Fruit fly (Drosophila melanogaster) whole organism, embryonic: ENCODE measurements around the gene CG6693.
A peak's percentile ranks its signal among the peaks of the same experiment; 100 is the strongest.

Experiments
- Ada2b ChIP-seq: fragments of 200-800 bp; sonication (Bioruptor generic); IDR thresholded peaks from 2 replicates; pipeline ENCODE4 v1.3.6; 2022; ENCODE audit warnings: missing biosample characterization, missing genetic modification characterization
- Atf6 ChIP-seq: fragments of 200-800 bp; sonication (Bioruptor generic); IDR thresholded peaks from 2 replicates; pipeline ENCODE4 v1.3.6; 2022; ENCODE audit warnings: missing biosample characterization, missing genetic modification characterization
- BtbVII ChIP-seq: fragments of 200-800 bp; sonication (Bioruptor generic); optimal IDR thresholded peaks from 3 replicates; lab custom pipeline; 2017; ENCODE audit warnings: missing biosample characterization, mild to moderate bottlenecking, missing genetic modification characterization
- Bteb2 ChIP-seq: fragments of 200-800 bp; sonication (Bioruptor generic); optimal IDR thresholded peaks from 2 replicates; lab custom pipeline; 2016; ENCODE audit warnings: missing biosample characterization, missing genetic modification characterization
- CG10267 ChIP-seq: fragments of 200-800 bp; sonication (Bioruptor generic); optimal IDR thresholded peaks from 2 replicates; lab custom pipeline; 2018; ENCODE audit warnings: missing biosample characterization, mild to moderate bottlenecking, missing genetic modification characterization, moderate library complexity
- CG10654 ChIP-seq: fragments of 200-800 bp; sonication (Bioruptor generic); optimal IDR thresholded peaks from 2 replicates; lab custom pipeline; 2016; ENCODE audit warnings: missing biosample characterization, missing genetic modification characterization
- CG10979 ChIP-seq: fragments of 200-800 bp; sonication (Bioruptor generic); optimal IDR thresholded peaks from 2 replicates; lab custom pipeline; 2018; ENCODE audit warnings: missing biosample characterization, mild to moderate bottlenecking, missing genetic modification characterization, moderate library complexity
- CG11560 ChIP-seq: fragments of 200-800 bp; sonication (Bioruptor generic); IDR thresholded peaks from 3 replicates; pipeline ENCODE4 v1.3.6; 2022; ENCODE audit warnings: missing biosample characterization, missing genetic modification characterization
- CG11696 ChIP-seq: fragments of 200-800 bp; sonication (Bioruptor generic); IDR thresholded peaks from 2 replicates; pipeline ENCODE4 v1.3.6; 2022; ENCODE audit warnings: missing biosample characterization, missing genetic modification characterization
- CG12155 ChIP-seq: fragments of 200-800 bp; sonication (Bioruptor generic); optimal IDR thresholded peaks from 3 replicates; lab custom pipeline; 2016; ENCODE audit warnings: missing biosample characterization, missing genetic modification characterization
- CG12299 ChIP-seq: fragments of 200-800 bp; sonication (Bioruptor generic); optimal IDR thresholded peaks from 2 replicates; lab custom pipeline; 2018; ENCODE audit warnings: missing biosample characterization, mild to moderate bottlenecking, missing genetic modification characterization
- CG12744 ChIP-seq: fragments of 200-800 bp; sonication (Bioruptor generic); optimal IDR thresholded peaks from 2 replicates; lab custom pipeline; 2016; ENCODE audit warnings: missing biosample characterization, missing genetic modification characterization
- CG30431 ChIP-seq: fragments of 200-800 bp; sonication (Bioruptor generic); optimal IDR thresholded peaks from 2 replicates; lab custom pipeline; 2017; ENCODE audit warnings: missing biosample characterization, missing genetic modification characterization
- CG31388 ChIP-seq: fragments of 200-800 bp; sonication (Bioruptor generic); optimal IDR thresholded peaks from 2 replicates; lab custom pipeline; 2016; ENCODE audit warnings: missing biosample characterization, missing genetic modification characterization
- CG31441 ChIP-seq: fragments of 200-800 bp; sonication (Bioruptor generic); IDR thresholded peaks from 2 replicates; pipeline ENCODE4 v1.3.6; 2022; ENCODE audit warnings: missing biosample characterization, missing genetic modification characterization
- CG3407 ChIP-seq: fragments of 200-800 bp; sonication (Bioruptor generic); optimal IDR thresholded peaks from 2 replicates; lab custom pipeline; 2018; ENCODE audit warnings: missing biosample characterization, mild to moderate bottlenecking, missing genetic modification characterization
- CG34422 ChIP-seq: fragments of 200-800 bp; sonication (Bioruptor generic); IDR thresholded peaks from 3 replicates; pipeline ENCODE4 v1.3.6; 2022; ENCODE audit warnings: missing biosample characterization, missing genetic modification characterization
- CG7839 ChIP-seq: fragments of 200-800 bp; sonication (Bioruptor generic); optimal IDR thresholded peaks from 3 replicates; lab custom pipeline; 2018; ENCODE audit warnings: missing biosample characterization, mild to moderate bottlenecking, missing genetic modification characterization, moderate library complexity
- CHES-1-like ChIP-seq: fragments of 200-800 bp; sonication (Bioruptor generic); optimal IDR thresholded peaks from 2 replicates; lab custom pipeline; 2016; ENCODE audit warnings: missing biosample characterization, missing genetic modification characterization
- Elba2 ChIP-seq: fragments of 200-800 bp; sonication (Bioruptor generic); optimal IDR thresholded peaks from 3 replicates; lab custom pipeline; 2016; ENCODE audit warnings: missing biosample characterization, missing genetic modification characterization
- Ets65A ChIP-seq: fragments of 200-800 bp; sonication (Bioruptor generic); peaks from one replicate; lab custom pipeline; 2016; ENCODE audit warnings: missing biosample characterization, missing genetic modification characterization
- H2.0 ChIP-seq: fragments of 200-800 bp; sonication (Bioruptor generic); IDR thresholded peaks from 2 replicates; pipeline ENCODE4 v1.3.6; 2022; ENCODE audit warnings: missing biosample characterization, missing genetic modification characterization
- Mes4 ChIP-seq: fragments of 200-800 bp; sonication (Bioruptor generic); optimal IDR thresholded peaks from 2 replicates; lab custom pipeline; 2016; ENCODE audit warnings: missing biosample characterization, missing genetic modification characterization
- Nf-YA ChIP-seq: fragments of 200-800 bp; sonication (Bioruptor generic); IDR thresholded peaks from 2 replicates; pipeline ENCODE4 v1.3.6; 2022; ENCODE audit warnings: missing biosample characterization, missing genetic modification characterization
- Poxn ChIP-seq: fragments of 200-800 bp; sonication (Bioruptor generic); IDR thresholded peaks from 2 replicates; pipeline ENCODE4 v1.3.6; 2022; ENCODE audit warnings: missing biosample characterization, missing genetic modification characterization
- Rfx ChIP-seq: fragments of 200-800 bp; sonication (Bioruptor generic); IDR thresholded peaks from 2 replicates; pipeline ENCODE4 v1.3.6; 2022; ENCODE audit warnings: missing biosample characterization, missing genetic modification characterization
- Sin3A ChIP-seq: fragments of >200 bp; optimal IDR thresholded peaks from 2 replicates; lab custom pipeline; 2018
- Trl ChIP-seq, 3 experiments: fragments of >200 bp in 2 of 3; fragments of 200-800 bp in 1 of 3; sonication (Bioruptor generic) in 1 of 3; optimal IDR thresholded peaks; 2 replicates in 1 of 3; 3 replicates in 2 of 3; lab custom pipeline; 2016 to 2017; ENCODE audit warnings: missing biosample characterization in 1 of 3, missing genetic modification characterization in 1 of 3
- bbx ChIP-seq: fragments of 200-800 bp; sonication (Bioruptor generic); IDR thresholded peaks from 2 replicates; pipeline ENCODE4 v1.3.6; 2022; ENCODE audit warnings: missing biosample characterization, missing genetic modification characterization; ENCODE audit not compliant: partially characterized antibody
- bcd ChIP-seq: fragments of 200-800 bp; sonication (Bioruptor generic); optimal IDR thresholded peaks from 2 replicates; lab custom pipeline; 2017; ENCODE audit warnings: missing biosample characterization, mild to moderate bottlenecking, missing genetic modification characterization
- bsh ChIP-seq, 2 experiments: fragments of 200-800 bp; sonication (Bioruptor generic); optimal IDR thresholded peaks; 2 replicates each; lab custom pipeline; 2017 to 2018; ENCODE audit warnings: mild to moderate bottlenecking in 2 of 2, missing biosample characterization in 2 of 2, missing genetic modification characterization in 2 of 2, moderate library complexity in 1 of 2
- cas ChIP-seq: fragments of 200-800 bp; sonication (Bioruptor generic); IDR thresholded peaks from 2 replicates; pipeline ENCODE4 v1.3.6; 2022; ENCODE audit warnings: missing biosample characterization, missing genetic modification characterization
- croc ChIP-seq: fragments of 200-800 bp; sonication (Bioruptor generic); conservative IDR thresholded peaks from 3 replicates; pipeline ENCODE4 v1.3.6; 2022; ENCODE audit warnings: missing biosample characterization, missing genetic modification characterization
- dimm ChIP-seq: fragments of 200-800 bp; sonication (Bioruptor generic); IDR thresholded peaks from 2 replicates; pipeline ENCODE4 v1.3.6; 2022; ENCODE audit warnings: missing biosample characterization, missing genetic modification characterization
- dysf ChIP-seq: fragments of 200-800 bp; sonication (Bioruptor generic); IDR thresholded peaks from 3 replicates; pipeline ENCODE4 v1.3.6; 2022; ENCODE audit warnings: missing biosample characterization, missing genetic modification characterization
- fd96Cb ChIP-seq: fragments of 200-800 bp; sonication (Bioruptor generic); optimal IDR thresholded peaks from 2 replicates; lab custom pipeline; 2018; ENCODE audit warnings: missing biosample characterization, mild to moderate bottlenecking, missing genetic modification characterization, moderate library complexity
- gcm2 ChIP-seq: fragments of 200-800 bp; sonication (Bioruptor generic); optimal IDR thresholded peaks from 2 replicates; lab custom pipeline; 2016; ENCODE audit warnings: missing biosample characterization, missing genetic modification characterization
- gfzf ChIP-seq: fragments of 200-800 bp; sonication (Bioruptor generic); optimal IDR thresholded peaks from 2 replicates; lab custom pipeline; 2016; ENCODE audit warnings: missing biosample characterization, mild to moderate bottlenecking, missing genetic modification characterization, moderate library complexity
- gro ChIP-seq: fragments of 200-800 bp; sonication (Bioruptor generic); optimal IDR thresholded peaks from 2 replicates; lab custom pipeline; 2016; ENCODE audit warnings: missing biosample characterization, missing genetic modification characterization
- ken ChIP-seq: fragments of 200-800 bp; sonication (Bioruptor generic); IDR thresholded peaks from 3 replicates; pipeline ENCODE4 v1.3.6; 2022; ENCODE audit warnings: missing biosample characterization, missing genetic modification characterization
- lmd ChIP-seq: fragments of 200-800 bp; sonication (Bioruptor generic); IDR thresholded peaks from 2 replicates; pipeline ENCODE4 v1.3.6; 2022; ENCODE audit warnings: missing biosample characterization, missing genetic modification characterization
- lov ChIP-seq, 2 experiments: fragments of 200-800 bp in 1 of 2; fragments of >200 bp in 1 of 2; sonication (Bioruptor generic) in 1 of 2; IDR thresholded peaks in 1 of 2; optimal IDR thresholded peaks in 1 of 2; 2 replicates in 1 of 2; 3 replicates in 1 of 2; pipeline versions ENCODE4 v1.3.6 to Lab custom; 2017 to 2022; ENCODE audit warnings: missing biosample characterization in 1 of 2, missing genetic modification characterization in 1 of 2
- mam ChIP-seq: fragments of 200-800 bp; sonication (Bioruptor generic); optimal IDR thresholded peaks from 3 replicates; lab custom pipeline; 2016; ENCODE audit warnings: missing biosample characterization, missing genetic modification characterization
- nau ChIP-seq: fragments of 200-800 bp; sonication (Bioruptor generic); optimal IDR thresholded peaks from 3 replicates; lab custom pipeline; 2017; ENCODE audit warnings: missing biosample characterization, mild to moderate bottlenecking, missing genetic modification characterization, missing genetic modification reagents
- nerfin-1 ChIP-seq: fragments of 200-800 bp; sonication (Bioruptor generic); optimal IDR thresholded peaks from 3 replicates; lab custom pipeline; 2019; ENCODE audit warnings: missing biosample characterization, mild to moderate bottlenecking, missing genetic modification characterization, moderate library complexity
- oc ChIP-seq: fragments of 200-800 bp; sonication (Bioruptor generic); optimal IDR thresholded peaks from 2 replicates; lab custom pipeline; 2018; ENCODE audit warnings: missing biosample characterization, mild to moderate bottlenecking, missing genetic modification characterization, moderate library complexity
- org-1 ChIP-seq: fragments of 200-800 bp; sonication (Bioruptor generic); optimal IDR thresholded peaks from 2 replicates; lab custom pipeline; 2017; ENCODE audit warnings: missing biosample characterization, missing genetic modification characterization
- pita ChIP-seq: fragments of 200-800 bp; sonication (Bioruptor generic); optimal IDR thresholded peaks from 2 replicates; lab custom pipeline; 2017; ENCODE audit warnings: missing biosample characterization, mild to moderate bottlenecking, missing genetic modification characterization
- sqz ChIP-seq: fragments of 200-800 bp; sonication (Bioruptor generic); optimal IDR thresholded peaks from 3 replicates; lab custom pipeline; 2018; ENCODE audit warnings: missing biosample characterization, mild to moderate bottlenecking, missing genetic modification characterization
- tio ChIP-seq: fragments of 200-800 bp; sonication (Bioruptor generic); optimal IDR thresholded peaks from 2 replicates; lab custom pipeline; 2017; ENCODE audit warnings: missing biosample characterization, missing genetic modification characterization, inconsistent platforms
- trh ChIP-seq: fragments of 200-800 bp; sonication (Bioruptor generic); optimal IDR thresholded peaks from 2 replicates; lab custom pipeline; 2016; ENCODE audit warnings: missing biosample characterization, missing genetic modification characterization
- vvl ChIP-seq: fragments of 200-800 bp; sonication (Bioruptor generic); IDR thresholded peaks from 2 replicates; pipeline ENCODE4 v1.3.6; 2022; ENCODE audit warnings: missing biosample characterization, missing genetic modification characterization
- wor ChIP-seq: fragments of 200-800 bp; sonication (Bioruptor generic); IDR thresholded peaks from 2 replicates; pipeline ENCODE4 v1.3.6; 2022; ENCODE audit warnings: missing biosample characterization, missing genetic modification characterization

The CG6693 gene

dm6 chr3R:11240891-11241290 lies 19.5 kb upstream of the CG6693 start, which contains the start of the genes scpr-B and scpr-A:
TSS of gene scpr-B (minus strand) at chr3R:11240991.
TSS of gene scpr-A (plus strand) at chr3R:11241183.
- TF ChIP-seq dysf (no peak), Mes4 (no peak), CG10267 (tag; lab: Kevin White, UChicago) (no peak), nerfin-1 (tag; lab: Kevin White, UChicago) (no peak), trh (GFP tag; lab: Kevin White, UChicago) (no peak), Poxn (GFP tag; lab: Robert Waterston, UW) (no peak), sqz (GFP tag; lab: Kevin White, UChicago) (no peak), Sin3A (no peak), mam (GFP tag; lab: Kevin White, UChicago) (no peak), BtbVII (no peak), CG7839 (tag; lab: Kevin White, UChicago) (no peak), Ada2b (GFP tag; lab: Robert Waterston, UW) (no peak), CG11696 (no peak), Nf-YA (GFP tag; lab: Robert Waterston, UW) (no peak), Elba2 (no peak), gro (GFP tag; lab: Kevin White, UChicago) (no peak), CG31441 (no peak), Ets65A (GFP tag; lab: Kevin White, UChicago) (no peak)

dm6 chr3R:11237598-11237997 lies 16.2 kb upstream of the CG6693 start, which contains the start of gene CG31388:
TSS of gene CG31388 (plus strand) at chr3R:11237815.
- no peak for TF ChIP-seq CG30431
- no peak for TF ChIP-seq nau (GFP tag; lab: Kevin White, UChicago)
- no peak for TF ChIP-seq pita
- TF ChIP-seq wor (GFP tag; lab: Robert Waterston, UW) = no peak
- TF ChIP-seq bcd (GFP tag; lab: Kevin White, UChicago) = no peak
- no peak for TF ChIP-seq lmd
- no peak for TF ChIP-seq CG12744
- no peak for TF ChIP-seq org-1
- no peak for TF ChIP-seq CG31388 (GFP tag; lab: Kevin White, UChicago)
- TF ChIP-seq dimm (GFP tag; lab: Robert Waterston, UW) = no peak
- TF ChIP-seq Trl (optimal IDR thresholded peaks at IDR 0.05; lab: Kevin White, UChicago) = no peak
- no peak for TF ChIP-seq Trl (GFP tag; optimal IDR thresholded peaks at IDR 0.05; lab: Kevin White, UChicago)
- TF ChIP-seq bbx = peak; percentile 19; the same call in 1 of the 2 replicates
- no peak for TF ChIP-seq oc (tag; lab: Kevin White, UChicago)
- no peak for TF ChIP-seq CG10654 (GFP tag; lab: Kevin White, UChicago)
- no peak for TF ChIP-seq fd96Cb (tag; lab: Kevin White, UChicago)
- TF ChIP-seq CHES-1-like = no peak
- TF ChIP-seq CG10979 = no peak
- no peak for TF ChIP-seq CG11560
- no peak for TF ChIP-seq bsh (GFP tag; optimal IDR thresholded peaks at IDR 0.05; lab: Kevin White, UChicago)
- no peak for TF ChIP-seq croc
- TF ChIP-seq gfzf (GFP tag; lab: Kevin White, UChicago) = peak; percentile 16
- TF ChIP-seq lov (optimal IDR thresholded peaks at IDR 0.05; lab: Kevin White, UChicago) = no peak
- no peak for TF ChIP-seq lov (GFP tag; IDR thresholded peaks at IDR 0.05; lab: Robert Waterston, UW)
- TF ChIP-seq tio (GFP tag; lab: Kevin White, UChicago) = no peak
- TF ChIP-seq CG12299 (tag; lab: Kevin White, UChicago) = no peak
- TF ChIP-seq H2.0 (GFP tag; lab: Robert Waterston, UW) = no peak
- no peak for TF ChIP-seq vvl
- TF ChIP-seq ken (GFP tag; lab: Robert Waterston, UW) = no peak
- TF ChIP-seq CG12155 (GFP tag; lab: Kevin White, UChicago) = no peak
- no peak for TF ChIP-seq gcm2 (GFP tag; lab: Kevin White, UChicago)
- no peak for TF ChIP-seq CG3407 (GFP tag; lab: Kevin White, UChicago)
- peak; percentile 54; the same call in 1 of the 3 replicates for TF ChIP-seq CG34422 (GFP tag; lab: Robert Waterston, UW)
- TF ChIP-seq cas (GFP tag; lab: Robert Waterston, UW) = no peak
- TF ChIP-seq Bteb2 (GFP tag; lab: Kevin White, UChicago) = no peak
- no peak for TF ChIP-seq Rfx
- TF ChIP-seq Atf6 (GFP tag; lab: Robert Waterston, UW) = no peak
